Fruit fly (Drosophila melanogaster): Measurements from ENCODE around the gene CG43181.

The CG43181 gene

dm6 chrX:353929-354515 is 3.7 kb downstream of the CG43181 start:
- no peak for TF ChIP-seq CG17801 (GFP tag; optimal IDR thresholded peaks at IDR 0.05; ENCODE audit: partially characterized antibody)

- no peak for TF ChIP-seq CG17801 (GFP tag; optimal IDR thresholded peaks at IDR 0.05; ENCODE audit: partially characterized antibody)
These were observed 5.9 kb downstream of the CG43181 start, which contains the start of gene y for dm6 chrX:356232-356631. Gene y, plus strand, starts transcription at chrX:356509.

dm6 chrX:361418-361817 is 11.1 kb downstream of the CG43181 start:
- peak; percentile 87 for TF ChIP-seq CG17801 (GFP tag; optimal IDR thresholded peaks at IDR 0.05; ENCODE audit: partially characterized antibody)

dm6 chrX:362073-362674 is 11.8 kb downstream of the CG43181 start:
- TF ChIP-seq CG17801 (GFP tag; optimal IDR thresholded peaks at IDR 0.05; ENCODE audit: partially characterized antibody) = no peak

- no peak for TF ChIP-seq CG17801 (GFP tag; optimal IDR thresholded peaks at IDR 0.05; ENCODE audit: partially characterized antibody)
These were observed 13.6 kb downstream of the CG43181 start for dm6 chrX:364006-364405.

- TF ChIP-seq CG17801 (GFP tag; optimal IDR thresholded peaks at IDR 0.05; ENCODE audit: partially characterized antibody) = no peak
These were observed 16.5 kb downstream of the CG43181 start for dm6 chrX:366854-367253.

- TF ChIP-seq CG17801 (GFP tag; optimal IDR thresholded peaks at IDR 0.05; ENCODE audit: partially characterized antibody) = no peak
These were observed 19.3 kb downstream of the CG43181 start, which contains the start of gene ac for dm6 chrX:369645-370174. Gene ac, plus strand, starts transcription at chrX:370031.

dm6 chrX:377388-377787 is 27.0 kb downstream of the CG43181 start:
- no peak for TF ChIP-seq CG17801 (GFP tag; optimal IDR thresholded peaks at IDR 0.05; ENCODE audit: partially characterized antibody)

- TF ChIP-seq CG17801 (GFP tag; optimal IDR thresholded peaks at IDR 0.05; ENCODE audit: partially characterized antibody) = no peak
These were observed 28.0 kb downstream of the CG43181 start for dm6 chrX:378341-378740.

- no peak for TF ChIP-seq CG17801 (GFP tag; optimal IDR thresholded peaks at IDR 0.05; ENCODE audit: partially characterized antibody)
These were observed 29.2 kb downstream of the CG43181 start for dm6 chrX:379527-379926.

- TF ChIP-seq CG17801 (GFP tag; optimal IDR thresholded peaks at IDR 0.05; ENCODE audit: partially characterized antibody) = no peak
These were observed 35.6 kb downstream of the CG43181 start for dm6 chrX:385751-386492.

- TF ChIP-seq CG17801 (GFP tag; optimal IDR thresholded peaks at IDR 0.05; ENCODE audit: partially characterized antibody) = no peak
These were observed 40.1 kb downstream of the CG43181 start for dm6 chrX:390457-390856.

dm6 chrX:392242-392641 is 41.9 kb downstream of the CG43181 start:
- TF ChIP-seq CG17801 (GFP tag; optimal IDR thresholded peaks at IDR 0.05; ENCODE audit: partially characterized antibody) = no peak

- TF ChIP-seq CG17801 (GFP tag; optimal IDR thresholded peaks at IDR 0.05; ENCODE audit: partially characterized antibody) = no peak
These were observed 42.6 kb downstream of the CG43181 start for dm6 chrX:392979-393378.

- TF ChIP-seq CG17801 (GFP tag; optimal IDR thresholded peaks at IDR 0.05; ENCODE audit: partially characterized antibody) = no peak
These were observed 45.4 kb downstream of the CG43181 start, which contains the start of gene sc for dm6 chrX:395746-396145. Gene sc, plus strand, starts transcription at chrX:396060.

- no peak for TF ChIP-seq CG17801 (GFP tag; optimal IDR thresholded peaks at IDR 0.05; ENCODE audit: partially characterized antibody)
These were observed 49.4 kb downstream of the CG43181 start for dm6 chrX:399732-400131.
